Worm (Caenorhabditis elegans) whole organism, L3 larva: ENCODE measurements around the gene mpk-1.

Source experiments
- R02D3.7 ChIP-seq: fragments of 150-350 bp; optimal IDR thresholded peaks from 2 replicates; lab custom pipeline; 2014; ENCODE audit warnings: missing biosample characterization, missing genetic modification characterization
- ZK546.5 ChIP-seq: sonication (generic microtip); optimal IDR thresholded peaks from 2 replicates; lab custom pipeline; 2017; ENCODE audit warnings: missing biosample characterization, missing genetic modification characterization
- aly-2 ChIP-seq: fragments of 150-350 bp; optimal IDR thresholded peaks from 2 replicates; lab custom pipeline; 2014; ENCODE audit warnings: missing biosample characterization, missing genetic modification characterization
- ama-1 ChIP-seq: fragments of 150-350 bp; optimal IDR thresholded peaks from 2 replicates; lab custom pipeline; 2018
- ceh-16 ChIP-seq: sonication (generic microtip); optimal IDR thresholded peaks from 2 replicates; lab custom pipeline; 2017; ENCODE audit warnings: missing biosample characterization, missing genetic modification characterization
- ceh-28 ChIP-seq: fragments of 150-350 bp; optimal IDR thresholded peaks from 2 replicates; lab custom pipeline; 2014; ENCODE audit warnings: missing biosample characterization, missing genetic modification reagents, missing genetic modification characterization
- ceh-82 ChIP-seq: fragments of 150-350 bp; optimal IDR thresholded peaks from 2 replicates; lab custom pipeline; 2014; ENCODE audit warnings: missing biosample characterization, missing genetic modification characterization
- ceh-9 ChIP-seq: sonication (generic microtip); optimal IDR thresholded peaks from 2 replicates; lab custom pipeline; 2018; ENCODE audit warnings: missing biosample characterization, missing genetic modification characterization
- daf-12 ChIP-seq: fragments of 150-350 bp; optimal IDR thresholded peaks from 2 replicates; lab custom pipeline; 2014; ENCODE audit warnings: missing biosample characterization, missing genetic modification reagents, missing genetic modification characterization
- egl-27 ChIP-seq: sonication (generic microtip); optimal IDR thresholded peaks from 4 replicates; lab custom pipeline; 2017; ENCODE audit warnings: missing biosample characterization, missing genetic modification reagents, missing genetic modification characterization
- egl-5 ChIP-seq: fragments of 150-350 bp; optimal IDR thresholded peaks from 2 replicates; lab custom pipeline; 2017; ENCODE audit warnings: missing biosample characterization, missing genetic modification reagents, missing genetic modification characterization, inconsistent platforms
- elt-1 ChIP-seq: fragments of 150-350 bp; optimal IDR thresholded peaks from 2 replicates; lab custom pipeline; 2014; ENCODE audit warnings: missing biosample characterization, missing genetic modification characterization
- elt-2 ChIP-seq: sonication (generic microtip); optimal IDR thresholded peaks from 2 replicates; lab custom pipeline; 2016; ENCODE audit warnings: missing genetic modification reagents, mild to moderate bottlenecking, missing genetic modification characterization, missing compliant biosample characterization
- elt-3 ChIP-seq, 3 experiments: fragments of 150-350 bp in 1 of 3; sonication (generic microtip) in 2 of 3; optimal IDR thresholded peaks; 2 replicates in 2 of 3; 4 replicates in 1 of 3; lab custom pipeline; 2014 to 2017; ENCODE audit warnings: missing biosample characterization in 3 of 3, missing genetic modification characterization in 3 of 3
- eor-1 ChIP-seq, 2 experiments: fragments of 150-350 bp; optimal IDR thresholded peaks; 2 replicates each; lab custom pipeline; 2014 to 2018; ENCODE audit warnings: missing biosample characterization in 2 of 2, missing genetic modification characterization in 2 of 2
- fkh-10 ChIP-seq: sonication (generic microtip); optimal IDR thresholded peaks from 2 replicates; lab custom pipeline; 2017; ENCODE audit warnings: missing biosample characterization, missing genetic modification reagents, missing genetic modification characterization
- fkh-2 ChIP-seq: fragments of 150-350 bp; optimal IDR thresholded peaks from 2 replicates; lab custom pipeline; 2014; ENCODE audit warnings: missing biosample characterization, missing genetic modification reagents, missing genetic modification characterization
- fos-1 ChIP-seq: fragments of 150-350 bp; optimal IDR thresholded peaks from 2 replicates; lab custom pipeline; 2014; ENCODE audit warnings: missing biosample characterization, missing genetic modification characterization
- hmg-11 ChIP-seq: sonication (generic microtip); optimal IDR thresholded peaks from 2 replicates; lab custom pipeline; 2016; ENCODE audit warnings: missing genetic modification characterization, missing compliant biosample characterization
- jun-1 ChIP-seq: fragments of 150-350 bp; optimal IDR thresholded peaks from 2 replicates; lab custom pipeline; 2014; ENCODE audit warnings: missing biosample characterization, missing genetic modification reagents, missing genetic modification characterization
- lin-15B ChIP-seq: fragments of 150-350 bp; optimal IDR thresholded peaks from 2 replicates; lab custom pipeline; 2014; ENCODE audit warnings: missing biosample characterization, missing genetic modification characterization
- lin-39 ChIP-seq: fragments of 150-350 bp; optimal IDR thresholded peaks from 2 replicates; lab custom pipeline; 2018; ENCODE audit warnings: missing biosample characterization, missing genetic modification reagents, missing genetic modification characterization
- lsy-12 ChIP-seq: sonication (generic microtip); optimal IDR thresholded peaks from 2 replicates; lab custom pipeline; 2016; ENCODE audit warnings: mild to moderate bottlenecking, missing genetic modification characterization, missing compliant biosample characterization
- mdl-1 ChIP-seq: fragments of 150-350 bp; optimal IDR thresholded peaks from 2 replicates; lab custom pipeline; 2014; ENCODE audit warnings: missing biosample characterization, missing genetic modification characterization
- mml-1 ChIP-seq: fragments of 150-350 bp; sonication (generic microtip); optimal IDR thresholded peaks from 3 replicates; lab custom pipeline; 2014; ENCODE audit warnings: missing biosample characterization, missing genetic modification characterization
- nfya-1 ChIP-seq: sonication (generic microtip); optimal IDR thresholded peaks from 2 replicates; lab custom pipeline; 2017; ENCODE audit warnings: missing genetic modification characterization, mild to moderate bottlenecking, missing compliant biosample characterization, antibody characterized with exemption, moderate library complexity; ENCODE audit not compliant: insufficient read depth
- nhr-11 ChIP-seq: fragments of 150-350 bp; optimal IDR thresholded peaks from 2 replicates; lab custom pipeline; 2014; ENCODE audit warnings: missing biosample characterization, missing genetic modification characterization
- nhr-12 ChIP-seq: fragments of 150-350 bp; optimal IDR thresholded peaks from 2 replicates; lab custom pipeline; 2014; ENCODE audit warnings: missing biosample characterization, missing genetic modification characterization
- nhr-23 ChIP-seq: fragments of 150-350 bp; optimal IDR thresholded peaks from 2 replicates; lab custom pipeline; 2014; ENCODE audit warnings: missing biosample characterization, missing genetic modification reagents, missing genetic modification characterization
- nhr-237 ChIP-seq: fragments of 150-350 bp; optimal IDR thresholded peaks from 2 replicates; lab custom pipeline; 2014; ENCODE audit warnings: missing biosample characterization, missing genetic modification characterization
- nhr-25 ChIP-seq: sonication (generic microtip); optimal IDR thresholded peaks from 2 replicates; lab custom pipeline; 2017; ENCODE audit warnings: missing biosample characterization, missing genetic modification characterization
- nhr-28 ChIP-seq: fragments of 150-350 bp; optimal IDR thresholded peaks from 2 replicates; lab custom pipeline; 2014; ENCODE audit warnings: missing biosample characterization, missing genetic modification characterization
- nhr-43 ChIP-seq: sonication (generic microtip); optimal IDR thresholded peaks from 2 replicates; lab custom pipeline; 2016; ENCODE audit warnings: mild to moderate bottlenecking, missing genetic modification characterization, missing compliant biosample characterization; ENCODE audit not compliant: poor library complexity, severe bottlenecking
- nhr-67 ChIP-seq: fragments of 150-350 bp; optimal IDR thresholded peaks from 2 replicates; lab custom pipeline; 2014; ENCODE audit warnings: missing biosample characterization, missing genetic modification characterization
- nhr-76 ChIP-seq: fragments of 150-350 bp; sonication (generic microtip); optimal IDR thresholded peaks from 5 replicates; lab custom pipeline; 2014; ENCODE audit warnings: missing biosample characterization, missing genetic modification characterization
- nhr-77 ChIP-seq: fragments of 150-350 bp; optimal IDR thresholded peaks from 2 replicates; lab custom pipeline; 2014; ENCODE audit warnings: missing biosample characterization, missing genetic modification characterization
- pha-4 ChIP-seq: fragments of 150-350 bp; optimal IDR thresholded peaks from 2 replicates; lab custom pipeline; 2014; ENCODE audit warnings: missing biosample characterization, missing genetic modification reagents, missing genetic modification characterization
- pqm-1 ChIP-seq: fragments of 150-350 bp; optimal IDR thresholded peaks from 2 replicates; lab custom pipeline; 2017; ENCODE audit warnings: missing biosample characterization, missing genetic modification characterization, inconsistent platforms
- sea-2 ChIP-seq: fragments of 150-350 bp; sonication (generic microtip); optimal IDR thresholded peaks from 4 replicates; lab custom pipeline; 2014; ENCODE audit warnings: missing biosample characterization, missing genetic modification reagents, missing genetic modification characterization
- skn-1 ChIP-seq: fragments of 150-350 bp; optimal IDR thresholded peaks from 2 replicates; lab custom pipeline; 2014; ENCODE audit warnings: missing biosample characterization, missing genetic modification characterization
- snpc-4 ChIP-seq: fragments of 150-350 bp; optimal IDR thresholded peaks from 2 replicates; lab custom pipeline; 2014; ENCODE audit warnings: missing biosample characterization, missing genetic modification characterization
- tbx-2 ChIP-seq: sonication (generic microtip); optimal IDR thresholded peaks from 2 replicates; lab custom pipeline; 2016; ENCODE audit warnings: mild to moderate bottlenecking, missing genetic modification characterization, missing compliant biosample characterization
- unc-39 ChIP-seq: sonication (generic microtip); optimal IDR thresholded peaks from 4 replicates; lab custom pipeline; 2017; ENCODE audit warnings: missing biosample characterization, missing genetic modification characterization
- unc-62 ChIP-seq: fragments of 150-350 bp; sonication (generic microtip); optimal IDR thresholded peaks from 4 replicates; lab custom pipeline; 2014; ENCODE audit warnings: missing biosample characterization, missing genetic modification reagents, missing genetic modification characterization
- zag-1 ChIP-seq: fragments of 150-350 bp; optimal IDR thresholded peaks from 2 replicates; lab custom pipeline; 2014; ENCODE audit warnings: missing biosample characterization, missing genetic modification characterization
- ztf-11 ChIP-seq: fragments of 150-350 bp; optimal IDR thresholded peaks from 2 replicates; lab custom pipeline; 2014; ENCODE audit warnings: missing biosample characterization, missing genetic modification characterization
- ztf-4 ChIP-seq: fragments of 150-350 bp; optimal IDR thresholded peaks from 2 replicates; lab custom pipeline; 2014; ENCODE audit warnings: missing biosample characterization, missing genetic modification characterization

Gene mpk-1

ce11 chrIII:4241181-4241580, 13.3 kb upstream of the mpk-1 start:
- TF ChIP-seq elt-1 (tag; lab: Kevin White, UChicago) (peak; percentile 59), skn-1 (tag; lab: Kevin White, UChicago) (no peak)

DNA sequence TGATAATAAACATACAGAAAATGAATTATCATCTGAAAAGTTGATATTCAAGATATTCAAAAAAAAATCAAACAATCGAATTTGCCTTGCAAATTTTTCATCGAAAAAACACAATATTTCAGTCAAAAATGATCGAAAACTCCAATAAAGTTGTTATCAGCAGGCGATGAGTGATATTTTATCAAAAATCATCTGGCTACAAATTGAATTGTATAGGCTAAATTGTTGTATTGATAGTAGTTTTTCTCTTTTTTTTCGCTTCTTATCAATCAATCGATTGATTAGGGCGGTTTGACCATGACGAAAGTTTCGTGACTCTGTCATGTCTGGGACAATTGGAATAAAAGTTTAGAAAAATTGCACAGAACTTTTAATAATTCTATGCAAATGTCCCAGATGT, 12.2 kb upstream of the mpk-1 start:
- no peak for TF ChIP-seq nhr-237
- no peak for TF ChIP-seq eor-1 (tag; optimal IDR thresholded peaks at IDR 0.05; lab: Kevin White, UChicago)
- no peak for TF ChIP-seq elt-3 (tag; optimal IDR thresholded peaks at IDR 0.05; lab: Kevin White, UChicago)
- TF ChIP-seq elt-2 (tag; lab: Kevin White, UChicago): peak; percentile 88
- TF ChIP-seq ceh-28 (tag; lab: Kevin White, UChicago): peak; percentile 54
- no peak for TF ChIP-seq lin-39 (tag; lab: Kevin White, UChicago)
- no peak for TF ChIP-seq zag-1 (tag; lab: Kevin White, UChicago)
- no peak for TF ChIP-seq ztf-4 (tag; lab: Kevin White, UChicago)
- TF ChIP-seq nhr-28: no peak
- TF ChIP-seq aly-2 (tag; lab: Kevin White, UChicago): no peak
- no peak for TF ChIP-seq ZK546.5 (tag; lab: Kevin White, UChicago)
- TF ChIP-seq nhr-12 (tag; lab: Kevin White, UChicago): no peak
- no peak for TF ChIP-seq sea-2 (GFP tag; lab: Kevin White, UChicago)
- peak; percentile 81 for TF ChIP-seq pqm-1
- no peak for TF ChIP-seq egl-27 (tag; lab: Kevin White, UChicago)
- peak; percentile 42 for TF ChIP-seq pha-4
- TF ChIP-seq mml-1: no peak
- no peak for TF ChIP-seq nhr-77
- no peak for TF ChIP-seq nfya-1
- no peak for TF ChIP-seq nhr-11 (tag; lab: Kevin White, UChicago)
- TF ChIP-seq egl-5: no peak
- no peak for TF ChIP-seq fos-1 (tag; lab: Kevin White, UChicago)
- TF ChIP-seq nhr-23: no peak
- TF ChIP-seq daf-12 (tag; lab: Kevin White, UChicago): no peak
- TF ChIP-seq jun-1: peak; percentile 5
- no peak for TF ChIP-seq nhr-76 (tag; lab: Kevin White, UChicago)
- no peak for TF ChIP-seq unc-39
- TF ChIP-seq fkh-2: no peak
- TF ChIP-seq fkh-10 (GFP tag; lab: Kevin White, UChicago): no peak
- TF ChIP-seq ztf-11 (tag; lab: Kevin White, UChicago): no peak
- TF ChIP-seq lin-15B (tag; lab: Kevin White, UChicago): no peak

- TF ChIP-seq zag-1 (tag; lab: Kevin White, UChicago): no peak
- peak; percentile 82 for TF ChIP-seq hmg-11
- TF ChIP-seq fkh-2: no peak
- TF ChIP-seq jun-1: peak; percentile 97
- peak; percentile 97 for TF ChIP-seq lsy-12 (tag; lab: Kevin White, UChicago)
- TF ChIP-seq egl-5: peak; percentile 62
- peak; percentile 55 for TF ChIP-seq skn-1 (tag; lab: Kevin White, UChicago)
- TF ChIP-seq sea-2 (GFP tag; lab: Kevin White, UChicago): peak; percentile 64
- TF ChIP-seq fos-1 (tag; lab: Kevin White, UChicago): peak; percentile 81
- no peak for TF ChIP-seq ztf-11 (tag; lab: Kevin White, UChicago)
- TF ChIP-seq lin-15B (tag; lab: Kevin White, UChicago): peak; percentile 60
- peak; percentile 12 for TF ChIP-seq ztf-4 (tag; lab: Kevin White, UChicago)
- TF ChIP-seq elt-3 (tag; optimal IDR thresholded peaks at IDR 0.05; lab: Kevin White, UChicago): no peak
- peak; percentile 99 for TF ChIP-seq pha-4
- peak; percentile 93 for TF ChIP-seq mdl-1 (tag; lab: Kevin White, UChicago)
- peak; percentile 94 for TF ChIP-seq nhr-23
- no peak for TF ChIP-seq unc-39
- peak; percentile 61 for TF ChIP-seq snpc-4 (tag; lab: Kevin White, UChicago)
- peak; percentile 76 for TF ChIP-seq tbx-2 (tag; lab: Kevin White, UChicago)
- peak; percentile 63 for TF ChIP-seq fkh-10 (GFP tag; lab: Kevin White, UChicago)
- peak; percentile 97 for TF ChIP-seq nhr-25
- TF ChIP-seq pqm-1: peak; percentile 89
- TF ChIP-seq ceh-28 (tag; lab: Kevin White, UChicago): peak; percentile 74
- TF ChIP-seq ceh-9 (tag; lab: Kevin White, UChicago): no peak
- peak; percentile 49 for TF ChIP-seq nhr-77
- no peak for TF ChIP-seq ama-1 (lab: Kevin White, UChicago)
- TF ChIP-seq lin-39 (tag; lab: Kevin White, UChicago): peak; percentile 89
- TF ChIP-seq nhr-12 (tag; lab: Kevin White, UChicago): no peak
- TF ChIP-seq unc-62 (GFP tag; lab: Kevin White, UChicago): peak; percentile 85
- peak; percentile 69 for TF ChIP-seq R02D3.7 (tag; lab: Kevin White, UChicago)
- TF ChIP-seq elt-1 (tag; lab: Kevin White, UChicago): peak; percentile 76
- TF ChIP-seq ceh-82: no peak
- peak; percentile 28 for TF ChIP-seq daf-12 (tag; lab: Kevin White, UChicago)
- TF ChIP-seq eor-1 (tag; optimal IDR thresholded peaks at IDR 0.05; lab: Kevin White, UChicago): no peak
- TF ChIP-seq elt-2 (tag; lab: Kevin White, UChicago): peak; percentile 89
- TF ChIP-seq nhr-237: no peak
- no peak for TF ChIP-seq nhr-28
- TF ChIP-seq nhr-67 (tag; lab: Kevin White, UChicago): no peak
- TF ChIP-seq nfya-1: peak; percentile 91
- peak; percentile 96 for TF ChIP-seq nhr-43
- TF ChIP-seq ceh-16 (tag; lab: Kevin White, UChicago): no peak
- TF ChIP-seq mml-1: no peak
These were observed 9.8 kb upstream of the mpk-1 start for ce11 chrIII:4237660-4238059.
